Worm (Caenorhabditis elegans) whole organism, L1 larva: Measurements from ENCODE around the gene krr-1.

ENCODE experiments used
- C04F5.9 ChIP-seq: sonication (generic microtip); optimal IDR thresholded peaks from 2 replicates; lab custom pipeline; 2016; ENCODE audit warnings: missing genetic modification characterization, missing compliant biosample characterization
- C16A3.4 ChIP-seq: fragments of 150-350 bp; optimal IDR thresholded peaks from 2 replicates; lab custom pipeline; 2014; ENCODE audit warnings: missing biosample characterization, missing genetic modification characterization
- C34B4.2 ChIP-seq: sonication (generic microtip); optimal IDR thresholded peaks from 2 replicates; lab custom pipeline; 2017; ENCODE audit warnings: mild to moderate bottlenecking, missing genetic modification characterization, missing compliant biosample characterization
- alr-1 ChIP-seq: fragments of 200-800 bp; sonication (Bioruptor generic); optimal IDR thresholded peaks from 2 replicates; lab custom pipeline; 2018; ENCODE audit warnings: borderline replicate concordance, mild to moderate bottlenecking, missing genetic modification characterization, missing compliant biosample characterization
- aly-2 ChIP-seq: fragments of 150-350 bp; optimal IDR thresholded peaks from 2 replicates; lab custom pipeline; 2014; ENCODE audit warnings: missing biosample characterization, missing genetic modification characterization
- blmp-1 ChIP-seq: fragments of 150-350 bp; optimal IDR thresholded peaks from 2 replicates; lab custom pipeline; 2014; ENCODE audit warnings: missing biosample characterization, missing genetic modification characterization
- dpl-1 ChIP-seq, 3 experiments: fragments of 150-350 bp in 2 of 3; sonication (generic microtip) in 1 of 3; optimal IDR thresholded peaks; 2 replicates each; lab custom pipeline; 2014 to 2017; ENCODE audit warnings: missing biosample characterization in 3 of 3, missing genetic modification characterization in 3 of 3, missing genetic modification reagents in 3 of 3
- dsc-1 ChIP-seq: sonication (generic microtip); optimal IDR thresholded peaks from 2 replicates; lab custom pipeline; 2016; ENCODE audit warnings: mild to moderate bottlenecking, missing genetic modification characterization, missing compliant biosample characterization
- egl-13 ChIP-seq: sonication (generic microtip); optimal IDR thresholded peaks from 2 replicates; lab custom pipeline; 2016; ENCODE audit warnings: missing genotype, missing genetic modification reagents, missing genetic modification characterization, missing compliant biosample characterization
- elt-2 ChIP-seq: sonication (generic microtip); optimal IDR thresholded peaks from 2 replicates; lab custom pipeline; 2016; ENCODE audit warnings: missing genetic modification characterization, mild to moderate bottlenecking, inconsistent platforms, missing compliant biosample characterization, missing genetic modification reagents
- elt-3 ChIP-seq, 6 experiments: fragments of 150-350 bp in 1 of 6; sonication (generic microtip); optimal IDR thresholded peaks; 2 replicates each; lab custom pipeline; 2017 to 2018; ENCODE audit warnings: missing biosample characterization in 6 of 6, missing genetic modification characterization in 6 of 6, inconsistent platforms in 1 of 6
- fkh-10 ChIP-seq: sonication (generic microtip); optimal IDR thresholded peaks from 2 replicates; lab custom pipeline; 2017; ENCODE audit warnings: missing biosample characterization, missing genetic modification reagents, missing genetic modification characterization
- fkh-8 ChIP-seq: sonication (generic microtip); optimal IDR thresholded peaks from 2 replicates; lab custom pipeline; 2016; ENCODE audit warnings: mild to moderate bottlenecking, missing genetic modification characterization, missing compliant biosample characterization
- grh-1 ChIP-seq: fragments of 200-800 bp; sonication (Bioruptor generic); IDR thresholded peaks from 2 replicates; pipeline ENCODE4 v1.3.6; 2022; ENCODE audit warnings: missing genetic modification reagents, missing genetic modification characterization, missing compliant biosample characterization
- irx-1 ChIP-seq: sonication (generic microtip); optimal IDR thresholded peaks from 2 replicates; lab custom pipeline; 2016; ENCODE audit warnings: missing genetic modification characterization, missing compliant biosample characterization
- lin-13 ChIP-seq: fragments of 150-350 bp; optimal IDR thresholded peaks from 2 replicates; lab custom pipeline; 2014; ENCODE audit warnings: missing biosample characterization, missing genetic modification reagents, missing genetic modification characterization
- lin-14 ChIP-seq: fragments of 200-800 bp; sonication (Bioruptor generic); optimal IDR thresholded peaks from 2 replicates; lab custom pipeline; 2018; ENCODE audit warnings: mild to moderate bottlenecking, missing genetic modification characterization, moderate library complexity, missing compliant biosample characterization
- lin-15B ChIP-seq: fragments of 150-350 bp; sonication (generic microtip); optimal IDR thresholded peaks from 3 replicates; lab custom pipeline; 2014; ENCODE audit warnings: missing biosample characterization, missing genetic modification characterization
- lin-35 ChIP-seq, 2 experiments: fragments of 150-350 bp; optimal IDR thresholded peaks; 2 replicates each; lab custom pipeline; 2014; ENCODE audit warnings: missing biosample characterization in 2 of 2, missing genetic modification characterization in 2 of 2, missing genetic modification reagents in 2 of 2
- lin-39 ChIP-seq: fragments of 150-350 bp; optimal IDR thresholded peaks from 2 replicates; lab custom pipeline; 2014; ENCODE audit warnings: missing biosample characterization, missing genetic modification reagents, missing genetic modification characterization
- lsy-2 ChIP-seq, 2 experiments: fragments of 150-350 bp; optimal IDR thresholded peaks; 2 replicates each; lab custom pipeline; 2014; ENCODE audit warnings: missing biosample characterization in 2 of 2, missing genetic modification characterization in 2 of 2
- mab-9 ChIP-seq: fragments of 200-800 bp; sonication (Bioruptor generic); IDR thresholded peaks from 2 replicates; pipeline ENCODE4 v1.3.6; 2022; ENCODE audit warnings: missing genetic modification reagents, missing genetic modification characterization, missing compliant biosample characterization
- mdl-1 ChIP-seq, 2 experiments: fragments of 150-350 bp; optimal IDR thresholded peaks; 2 replicates each; lab custom pipeline; 2014 to 2017; ENCODE audit warnings: missing biosample characterization in 2 of 2, missing genetic modification characterization in 2 of 2, inconsistent platforms in 1 of 2
- nhr-11 ChIP-seq: fragments of 150-350 bp; optimal IDR thresholded peaks from 2 replicates; lab custom pipeline; 2014; ENCODE audit warnings: missing biosample characterization, missing genetic modification characterization
- nhr-20 ChIP-seq: sonication (generic microtip); optimal IDR thresholded peaks from 2 replicates; lab custom pipeline; 2016; ENCODE audit warnings: mild to moderate bottlenecking, missing genetic modification characterization, missing compliant biosample characterization
- nhr-237 ChIP-seq: fragments of 150-350 bp; optimal IDR thresholded peaks from 2 replicates; lab custom pipeline; 2014; ENCODE audit warnings: missing biosample characterization, missing genetic modification characterization
- nhr-28 ChIP-seq: fragments of 150-350 bp; optimal IDR thresholded peaks from 2 replicates; lab custom pipeline; 2014; ENCODE audit warnings: missing biosample characterization, missing genetic modification characterization
- nhr-77 ChIP-seq: fragments of 150-350 bp; optimal IDR thresholded peaks from 2 replicates; lab custom pipeline; 2014; ENCODE audit warnings: missing biosample characterization, missing genetic modification characterization
- nhr-85 ChIP-seq: sonication (generic microtip); peaks from one replicate; lab custom pipeline; 2016; ENCODE audit warnings: missing genetic modification characterization, inconsistent platforms, missing compliant biosample characterization
- pag-3 ChIP-seq: sonication (generic microtip); optimal IDR thresholded peaks from 2 replicates; lab custom pipeline; 2017; ENCODE audit warnings: missing genetic modification characterization, mild to moderate bottlenecking, missing compliant biosample characterization, antibody characterized with exemption, borderline replicate concordance; ENCODE audit not compliant: insufficient read depth
- rnt-1 ChIP-seq: sonication (generic microtip); optimal IDR thresholded peaks from 2 replicates; lab custom pipeline; 2016; ENCODE audit warnings: mild to moderate bottlenecking, missing genetic modification characterization, moderate library complexity, missing compliant biosample characterization
- snpc-4 ChIP-seq: fragments of 150-350 bp; optimal IDR thresholded peaks from 2 replicates; lab custom pipeline; 2014; ENCODE audit warnings: missing biosample characterization, missing genetic modification characterization
- snu-23 ChIP-seq: sonication (generic microtip); optimal IDR thresholded peaks from 2 replicates; lab custom pipeline; 2016; ENCODE audit warnings: missing genetic modification characterization, missing compliant biosample characterization
- sup-37 ChIP-seq: fragments of 200-800 bp; sonication (Bioruptor generic); optimal IDR thresholded peaks from 2 replicates; lab custom pipeline; 2018; ENCODE audit warnings: mild to moderate bottlenecking, missing genetic modification characterization, missing compliant biosample characterization
- unc-130 ChIP-seq: fragments of 150-350 bp; optimal IDR thresholded peaks from 2 replicates; lab custom pipeline; 2017; ENCODE audit warnings: missing biosample characterization, missing genetic modification characterization, inconsistent platforms
- unc-30 ChIP-seq: sonication (generic microtip); optimal IDR thresholded peaks from 2 replicates; lab custom pipeline; 2017; ENCODE audit warnings: missing biosample characterization, missing genetic modification characterization
- unc-62 ChIP-seq: fragments of 150-350 bp; optimal IDR thresholded peaks from 2 replicates; lab custom pipeline; 2014; ENCODE audit warnings: missing biosample characterization, missing genetic modification reagents, missing genetic modification characterization
- unc-86 ChIP-seq: sonication (generic microtip); optimal IDR thresholded peaks from 2 replicates; lab custom pipeline; 2016; ENCODE audit warnings: missing genetic modification characterization, missing compliant biosample characterization
- ztf-4 ChIP-seq: fragments of 150-350 bp; optimal IDR thresholded peaks from 2 replicates; lab custom pipeline; 2014; ENCODE audit warnings: missing biosample characterization, missing genetic modification characterization

Gene krr-1

DNA sequence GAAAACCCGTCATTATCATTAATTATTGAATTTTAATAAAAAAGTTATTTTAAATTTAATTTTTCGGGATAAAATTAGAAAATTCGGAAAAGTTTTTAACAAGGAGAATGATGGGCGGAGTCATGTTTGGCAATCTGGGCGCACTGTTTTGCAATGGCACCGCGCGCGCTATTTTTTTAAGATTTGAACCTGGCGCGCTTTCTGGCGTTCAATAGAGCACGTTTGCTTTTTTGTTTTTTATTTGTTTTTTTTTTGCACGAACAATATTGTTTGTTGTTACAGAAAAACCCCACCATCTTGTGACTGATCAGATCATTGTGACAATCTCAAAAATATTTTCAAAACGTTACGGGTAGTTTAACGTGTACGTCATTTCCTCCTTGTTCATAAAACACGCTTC lies 6.1 kb downstream of the krr-1 start, which contains the start of gene hyls-1 (continued):
- TF ChIP-seq nhr-77 (tag; lab: Kevin White, UChicago) (peak; percentile 59), unc-130 (peak; percentile 78), unc-62 (GFP tag; lab: Kevin White, UChicago) (no peak), lin-15B (tag; lab: Kevin White, UChicago) (peak; percentile 89), fkh-10 (peak; percentile 37), lin-13 (peak; percentile 82), elt-3 (tag; optimal IDR thresholded peaks at IDR 0.05; lab: Kevin White, UChicago) (peak in 2 of 6 experiments; percentile 65 to 85), unc-30 (tag; lab: Kevin White, UChicago) (no peak), ztf-4 (tag; lab: Kevin White, UChicago) (peak; percentile 38), nhr-11 (peak; percentile 48), rnt-1 (tag; lab: Kevin White, UChicago) (peak; percentile 90), mdl-1 (tag; optimal IDR thresholded peaks at IDR 0.05; lab: Kevin White, UChicago) (peak in 1 of 2 experiments; percentile 77), C16A3.4 (tag; lab: Kevin White, UChicago) (peak; percentile 89), lin-35 (GFP tag; optimal IDR thresholded peaks at IDR 0.05; lab: Kevin White, UChicago) (peak; percentile 94 to 97), snpc-4 (peak; percentile 63), aly-2 (tag; lab: Kevin White, UChicago) (peak; percentile 32), nhr-20 (tag; lab: Kevin White, UChicago) (peak; percentile 91), egl-13 (tag; lab: Kevin White, UChicago) (peak; percentile 69), mab-9 (no peak), unc-86 (tag; lab: Kevin White, UChicago) (peak; percentile 81), irx-1 (tag; lab: Kevin White, UChicago) (peak; percentile 86), sup-37 (GFP tag; lab: Kevin White, UChicago) (peak; percentile 35), grh-1 (peak; percentile 77), pag-3 (no peak)
- TF ChIP-seq, all 84 proteins: peak for 55

- TF ChIP-seq elt-2 (no peak), ztf-4 (tag; lab: Kevin White, UChicago) (no peak), lsy-2 (tag; optimal IDR thresholded peaks at IDR 0.05; lab: Kevin White, UChicago) (no peak), lin-14 (GFP tag; lab: Kevin White, UChicago) (no peak), dpl-1 (GFP tag; optimal IDR thresholded peaks at IDR 0.05; lab: Kevin White, UChicago) (no peak), alr-1 (tag; lab: Kevin White, UChicago) (no peak), nhr-28 (no peak), dsc-1 (no peak), snu-23 (no peak), unc-30 (tag; lab: Kevin White, UChicago) (no peak), fkh-8 (tag; lab: Kevin White, UChicago) (no peak), elt-3 (tag; optimal IDR thresholded peaks at IDR 0.05; lab: Kevin White, UChicago) (no peak), nhr-20 (tag; lab: Kevin White, UChicago) (no peak)
- TF ChIP-seq, all 84 proteins: peak for 0
These were observed 8.5 kb downstream of the krr-1 start, which contains the start of gene C05C8.1 for ce11 chrV:7239471-7239870. C05C8.1 (plus strand) TSS chrV:7239771.

DNA sequence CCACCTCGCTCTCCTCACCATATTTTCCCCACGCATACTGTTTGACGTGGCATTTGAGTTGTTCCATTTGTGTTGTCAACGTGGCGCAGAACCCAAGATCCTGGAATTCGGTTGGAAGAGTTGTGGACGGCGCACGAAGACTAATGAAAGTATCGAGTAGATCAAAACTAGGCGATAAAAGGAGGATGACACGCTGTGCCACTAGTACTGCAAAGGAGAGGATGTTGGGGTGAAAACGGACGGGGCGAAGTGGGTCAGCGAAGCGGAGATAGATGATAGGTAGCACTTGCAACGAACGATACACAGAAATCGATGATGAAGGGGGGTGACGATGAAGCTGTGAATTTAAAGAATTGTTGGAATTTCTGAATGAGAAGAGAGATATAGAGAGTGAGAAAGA lies 16.0 kb downstream of the krr-1 start, which contains the start of gene C05C8.7:
TSS of gene C05C8.7 (minus strand) at position 100 of the 400 bp plus-strand sequence.
- peak; percentile 92 for TF ChIP-seq blmp-1 (tag; lab: Kevin White, UChicago)
- TF ChIP-seq C34B4.2 (tag; lab: Kevin White, UChicago), result no peak

DNA sequence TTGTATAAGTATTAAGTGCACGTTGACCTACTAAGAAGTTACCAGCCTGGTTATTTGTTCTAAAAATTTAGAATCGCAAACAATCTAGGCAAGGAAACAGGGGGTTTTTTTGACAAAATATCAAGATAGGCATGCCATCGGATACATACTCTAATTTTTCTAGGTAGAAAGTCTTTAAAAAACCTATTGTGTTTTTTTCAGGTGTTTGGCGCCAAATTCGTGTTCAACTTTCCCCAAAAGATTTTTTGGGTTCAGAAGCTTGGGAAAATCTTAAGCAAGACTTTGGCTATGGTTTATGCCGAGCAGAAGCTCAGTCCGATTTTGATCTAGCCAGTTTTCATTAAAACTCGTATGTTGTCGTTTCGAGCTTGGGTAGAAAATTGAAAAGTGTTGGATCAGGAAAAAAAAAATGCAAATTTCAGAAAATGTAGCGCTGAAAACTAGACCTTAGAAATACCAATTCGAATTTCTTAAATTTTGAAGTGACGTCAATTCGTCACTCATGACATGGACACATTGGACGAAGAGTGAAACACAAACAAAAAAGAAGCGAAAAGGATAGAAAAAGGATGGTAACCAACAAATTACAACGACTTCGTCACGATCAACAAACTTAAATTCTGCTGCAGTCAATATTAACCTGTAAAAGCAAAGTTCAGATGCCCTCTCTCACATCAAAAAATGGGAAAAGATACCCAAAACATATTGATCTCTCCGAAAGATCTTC lies 17.4 kb downstream of the krr-1 start:
- TF ChIP-seq nhr-85 (tag; lab: Kevin White, UChicago) (peak; percentile 58), unc-86 (tag; lab: Kevin White, UChicago) (no peak), elt-3 (tag; optimal IDR thresholded peaks at IDR 0.05; lab: Kevin White, UChicago) (peak in 1 of 6 experiments; percentile 48), lin-39 (tag; lab: Kevin White, UChicago) (no peak), unc-130 (no peak), C04F5.9 (no peak), nhr-237 (tag; lab: Kevin White, UChicago) (no peak)
